Fruit fly (Drosophila melanogaster): ENCODE results near the gene RpL13A.
A peak's percentile ranks its signal among the peaks of the same experiment; 100 is the strongest.

Gene RpL13A

DNA sequence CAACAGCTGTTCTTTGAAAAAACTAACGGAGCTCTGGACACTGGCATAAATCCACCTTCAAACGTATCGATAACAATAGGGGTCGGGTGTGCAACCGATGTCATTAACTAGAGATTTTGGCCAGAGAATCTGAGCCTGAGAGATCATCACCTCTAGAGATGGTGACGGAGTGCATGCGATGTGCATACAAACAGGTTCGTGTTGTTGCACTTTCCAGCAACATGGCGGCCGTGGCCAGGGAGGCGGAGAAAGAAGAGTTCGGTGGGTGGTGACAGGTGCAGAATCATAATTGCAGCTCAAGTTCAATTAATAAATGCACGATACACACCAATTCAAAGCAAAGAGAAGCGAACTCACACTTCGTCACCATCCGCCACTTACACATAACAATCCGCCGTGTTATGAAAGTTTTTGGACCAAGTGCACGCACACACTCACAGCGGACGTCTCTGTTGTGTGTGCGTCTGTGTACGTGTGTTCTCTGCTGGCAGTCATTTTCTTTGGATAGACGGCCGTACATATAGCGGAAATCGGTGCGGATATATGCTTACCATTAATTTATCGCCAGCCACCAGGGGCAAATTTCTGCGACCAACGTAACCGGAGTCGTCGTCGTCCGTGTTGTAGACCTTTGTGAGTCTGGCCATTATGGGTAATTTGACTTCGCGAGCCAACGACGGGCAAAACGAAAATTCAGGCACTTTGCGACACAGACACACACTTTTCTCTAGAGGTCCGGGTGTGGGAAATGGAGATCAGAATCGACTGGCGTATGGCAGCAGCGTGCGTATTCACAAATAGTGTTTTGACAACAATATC lies 34.9 kb downstream of the RpL13A start:
- TF ChIP-seq Sin3A (optimal IDR thresholded peaks at IDR 0.05) (no peak), psq (optimal IDR thresholded peaks at IDR 0.05) (no peak), Myc (optimal IDR thresholded peaks at IDR 0.05) (no peak), insv (optimal IDR thresholded peaks at IDR 0.05) (no peak), ttk (optimal IDR thresholded peaks at IDR 0.05) (no peak), h (optimal IDR thresholded peaks at IDR 0.05) (no peak)

DNA sequence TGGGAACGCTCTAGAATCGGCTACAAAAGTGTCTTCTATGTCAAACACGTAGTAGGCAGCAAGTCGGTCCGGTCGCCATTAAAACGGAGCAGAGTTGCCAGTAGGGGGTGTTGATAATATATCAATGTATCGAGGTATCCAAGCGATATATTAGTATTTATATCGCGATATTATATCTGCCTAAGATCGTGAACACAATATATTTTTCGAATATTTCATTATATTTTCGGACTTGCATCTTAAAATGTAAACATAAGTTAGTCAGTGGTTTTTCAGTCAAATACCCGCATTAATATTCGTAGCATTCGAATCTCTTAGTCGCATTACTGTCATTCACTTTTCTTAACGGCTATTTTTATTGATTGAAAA lies 35.5 kb downstream of the RpL13A start, which contains the start of gene CG2182:
Gene CG2182 (minus strand): TSS at position 84 of the 369 bp plus-strand sequence.
- TF ChIP-seq Myc (optimal IDR thresholded peaks at IDR 0.05) (no peak), insv (optimal IDR thresholded peaks at IDR 0.05) (no peak), h (optimal IDR thresholded peaks at IDR 0.05) (no peak), Sin3A (optimal IDR thresholded peaks at IDR 0.05) (no peak), ttk (optimal IDR thresholded peaks at IDR 0.05) (no peak)

DNA sequence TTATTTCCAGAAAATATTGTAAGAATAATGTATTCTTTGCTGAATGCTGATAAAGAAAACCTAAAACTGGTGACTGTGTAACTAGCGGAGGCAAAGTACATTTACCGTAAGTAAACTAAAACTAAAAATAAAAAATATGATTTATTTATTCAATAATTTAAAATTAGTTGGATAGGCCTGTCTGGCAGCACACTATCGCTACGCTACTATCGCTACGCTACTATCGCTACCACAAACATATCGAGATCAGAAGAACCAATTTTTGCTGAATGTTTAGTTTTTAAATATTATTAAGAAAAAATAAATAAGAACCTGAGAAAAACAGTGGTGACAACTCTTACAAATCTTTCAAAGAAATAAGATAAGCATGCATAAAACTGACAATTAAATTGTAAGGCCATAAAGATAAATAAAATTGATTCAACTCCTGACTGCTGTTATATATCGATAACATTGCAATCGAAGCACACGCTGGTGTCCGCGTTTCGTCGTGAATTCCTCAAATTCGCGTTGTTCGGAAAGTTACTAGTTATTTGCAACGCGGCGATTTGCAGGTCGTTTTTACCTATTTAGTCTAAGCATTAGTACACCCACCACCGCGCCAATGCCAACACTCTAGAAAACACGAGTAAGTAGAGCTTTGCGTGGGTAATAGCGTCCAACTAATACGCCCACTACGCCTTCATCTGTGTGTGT lies 36.1 kb downstream of the RpL13A start, which contains the start of gene Wdr33:
Gene Wdr33 (plus strand): TSS at position 438 of the 696 bp plus-strand sequence.
- no peak for TF ChIP-seq Sin3A (optimal IDR thresholded peaks at IDR 0.05)
- no peak for TF ChIP-seq Myc (optimal IDR thresholded peaks at IDR 0.05)
- TF ChIP-seq insv (optimal IDR thresholded peaks at IDR 0.05): no peak
- TF ChIP-seq h (optimal IDR thresholded peaks at IDR 0.05): no peak
- TF ChIP-seq ttk (optimal IDR thresholded peaks at IDR 0.05): no peak
- no peak for TF ChIP-seq psq (optimal IDR thresholded peaks at IDR 0.05)

DNA sequence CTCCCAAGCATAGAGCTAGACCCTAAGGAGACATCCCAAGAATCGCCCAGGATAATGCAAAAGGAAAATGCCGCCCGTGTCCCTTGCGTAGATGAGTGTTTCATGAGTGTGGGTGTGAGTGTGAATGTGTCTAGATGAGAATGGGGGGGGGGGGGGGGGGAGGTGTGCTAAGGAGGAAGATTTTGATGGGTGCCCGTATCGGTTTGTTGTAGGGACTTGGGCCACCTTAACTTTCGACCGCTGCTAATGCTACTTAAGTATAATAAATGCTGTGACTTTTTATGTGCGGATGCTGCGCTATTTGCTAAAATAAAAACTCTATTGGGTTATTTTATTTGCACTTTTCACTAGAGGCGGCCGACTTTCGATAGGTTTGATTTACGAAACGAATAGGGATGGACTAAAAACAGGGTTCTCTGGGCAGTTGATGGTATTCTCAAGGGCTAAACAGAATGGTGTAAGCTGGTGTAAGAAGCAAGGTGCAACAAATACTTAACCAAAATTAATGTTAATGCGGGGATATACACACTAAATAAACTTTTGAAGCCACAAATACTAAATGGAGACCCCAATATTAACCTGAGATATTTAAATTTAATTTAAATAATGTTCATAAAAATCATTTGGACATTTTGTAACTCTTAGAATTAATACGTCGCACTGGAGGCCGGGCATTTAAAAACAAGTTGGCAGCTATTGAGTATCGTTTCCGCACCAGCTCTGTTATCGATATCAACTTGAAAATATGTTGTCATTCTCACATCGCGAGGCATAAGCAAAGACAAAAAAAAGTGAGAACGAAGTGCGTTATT lies 44.9 kb downstream of the RpL13A start, which contains the start of the genes Xe7 and Atg17:
Gene Xe7 (minus strand): TSS at position 407 of the 812 bp plus-strand sequence.
Gene Atg17 (plus strand): TSS at position 786 of the 812 bp plus-strand sequence.
- TF ChIP-seq Sin3A (optimal IDR thresholded peaks at IDR 0.05): no peak
- TF ChIP-seq psq (optimal IDR thresholded peaks at IDR 0.05): peak; percentile 60

DNA sequence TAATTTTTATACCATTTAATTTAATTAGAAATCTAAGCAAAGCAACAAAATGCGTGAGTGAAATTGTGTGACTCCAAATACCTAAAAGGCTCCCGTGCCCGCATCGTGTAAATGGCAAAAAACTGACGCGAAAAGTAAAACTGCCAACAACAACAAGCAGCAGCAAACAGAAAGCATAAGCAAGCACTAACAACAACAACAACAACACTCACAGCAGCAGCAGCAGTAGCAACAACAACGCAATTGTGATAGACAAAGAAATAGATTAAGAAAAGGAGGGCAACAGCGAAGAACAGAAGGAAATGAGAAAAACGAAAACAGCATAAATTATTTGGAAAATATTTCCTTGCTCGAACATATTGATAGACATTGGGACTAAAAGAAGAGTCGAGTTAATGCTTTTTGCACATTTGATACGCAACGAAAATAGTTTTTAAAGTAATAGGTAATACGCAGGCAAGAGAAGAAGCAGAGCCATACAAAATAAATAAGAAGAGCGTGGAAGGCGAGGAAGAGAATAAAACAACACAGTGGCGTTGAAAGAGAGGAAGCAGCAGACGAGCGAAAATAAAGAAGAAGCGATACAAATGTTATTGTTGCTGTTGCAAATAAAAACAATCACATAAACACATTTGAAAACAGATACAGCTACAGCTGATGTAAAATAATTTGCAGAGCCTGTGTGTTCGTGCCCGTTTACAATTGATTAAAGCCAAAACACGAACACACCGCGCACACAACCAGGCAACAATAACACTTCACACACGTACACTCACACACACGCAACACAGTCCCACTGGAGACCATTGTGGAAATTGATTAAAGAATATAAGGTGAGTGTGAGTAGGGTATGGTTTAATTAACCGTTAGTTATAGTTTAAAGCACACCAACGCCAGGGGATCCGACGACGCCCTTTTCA lies 45.7 kb downstream of the RpL13A start:
- TF ChIP-seq h (optimal IDR thresholded peaks at IDR 0.05): no peak
- no peak for TF ChIP-seq ttk (optimal IDR thresholded peaks at IDR 0.05)
- peak; percentile 85 for TF ChIP-seq psq (optimal IDR thresholded peaks at IDR 0.05)
- TF ChIP-seq insv (optimal IDR thresholded peaks at IDR 0.05): no peak
- TF ChIP-seq Myc (optimal IDR thresholded peaks at IDR 0.05): no peak
- TF ChIP-seq Sin3A (optimal IDR thresholded peaks at IDR 0.05): no peak

DNA sequence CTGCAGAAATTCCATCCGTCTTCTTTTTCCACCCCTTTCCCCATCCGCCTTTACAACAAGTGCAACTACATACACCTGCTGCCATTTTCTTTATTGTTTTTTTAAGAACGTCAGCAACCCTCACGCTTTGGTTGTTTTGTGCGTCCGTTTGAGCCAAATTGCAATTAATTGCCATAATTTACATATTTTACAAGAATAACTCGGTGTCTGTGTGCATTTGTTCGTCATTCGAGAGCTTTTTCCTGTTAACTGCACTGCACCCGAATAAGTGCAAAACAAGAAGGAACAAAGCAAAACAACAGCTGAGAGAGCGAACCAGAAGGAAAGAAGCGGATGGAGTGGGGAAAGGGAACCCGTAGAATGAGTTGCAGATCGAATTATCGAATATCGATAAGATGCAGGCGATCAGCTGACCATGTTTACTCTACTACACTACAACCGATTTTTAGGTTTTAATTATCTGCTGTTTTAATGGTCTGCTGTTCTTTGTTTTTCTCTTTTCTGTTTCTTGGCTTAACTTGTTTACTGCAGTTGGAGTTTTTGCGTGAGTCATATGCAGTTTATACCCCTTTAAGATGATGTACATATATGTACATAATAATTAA lies 46.5 kb downstream of the RpL13A start:
- TF ChIP-seq h (optimal IDR thresholded peaks at IDR 0.05) (no peak), Sin3A (optimal IDR thresholded peaks at IDR 0.05) (no peak), insv (optimal IDR thresholded peaks at IDR 0.05) (no peak), ttk (optimal IDR thresholded peaks at IDR 0.05) (no peak), psq (optimal IDR thresholded peaks at IDR 0.05) (no peak), Myc (optimal IDR thresholded peaks at IDR 0.05) (no peak)

DNA sequence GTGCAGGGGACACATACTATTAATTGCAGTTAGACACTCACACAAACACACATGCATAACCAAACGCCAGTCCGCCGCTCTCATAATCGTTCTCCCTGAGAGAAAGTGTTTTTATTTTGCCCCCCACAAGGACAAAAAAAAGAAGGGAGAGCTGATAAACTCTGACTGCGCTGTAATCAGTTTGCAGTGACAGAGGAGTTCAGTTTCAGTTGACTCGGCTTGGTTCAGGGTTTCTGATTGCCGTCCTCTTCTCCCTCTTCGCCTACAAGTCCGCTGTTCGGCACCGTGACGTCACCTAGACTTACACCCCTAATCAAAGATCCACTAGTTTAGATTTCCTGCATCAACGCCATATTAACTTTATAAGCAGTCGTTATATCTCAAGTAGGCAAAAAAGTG lies 47.0 kb downstream of the RpL13A start:
- TF ChIP-seq Myc (optimal IDR thresholded peaks at IDR 0.05) (no peak), psq (optimal IDR thresholded peaks at IDR 0.05) (no peak), ttk (optimal IDR thresholded peaks at IDR 0.05) (no peak), insv (optimal IDR thresholded peaks at IDR 0.05) (no peak), Sin3A (optimal IDR thresholded peaks at IDR 0.05) (no peak), h (optimal IDR thresholded peaks at IDR 0.05) (no peak)

DNA sequence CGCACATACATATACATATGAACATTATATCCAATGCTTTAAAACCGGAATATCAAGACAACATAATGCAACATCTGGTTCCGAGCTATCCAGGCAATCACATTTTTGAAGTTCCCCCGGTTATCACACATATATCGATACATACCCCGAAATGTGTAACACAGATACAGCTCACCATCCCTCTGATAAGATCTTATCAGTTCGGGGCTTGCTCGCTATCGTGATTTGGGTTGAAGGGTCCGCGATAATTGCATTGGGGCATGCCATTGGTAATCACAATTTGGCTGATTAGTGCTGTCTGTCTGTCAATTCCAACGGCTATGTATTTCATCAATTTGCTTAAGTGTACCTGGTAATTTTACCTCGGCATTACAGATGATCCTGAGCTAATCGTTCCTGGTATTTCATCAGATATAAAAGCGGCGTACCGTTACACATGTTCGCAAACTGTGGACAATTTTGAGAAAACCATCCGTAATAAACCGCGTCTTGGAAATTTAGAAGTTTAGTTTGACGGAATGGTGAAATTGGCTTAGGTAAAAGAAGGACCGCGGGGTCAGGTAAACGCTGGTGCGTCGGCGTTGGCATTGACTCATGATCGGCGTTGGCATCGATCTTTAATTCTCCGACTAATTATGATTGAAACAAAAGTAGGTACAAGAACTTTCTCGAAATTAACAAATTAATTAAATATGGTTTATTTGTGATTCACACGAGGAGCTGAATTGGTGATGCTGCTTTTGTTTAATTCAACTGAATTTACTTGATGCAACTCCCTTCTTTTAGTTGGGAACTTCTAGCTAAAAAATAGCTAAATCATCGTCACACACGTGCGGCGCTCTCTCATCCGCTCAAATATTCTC lies 47.8 kb downstream of the RpL13A start:
- no peak for TF ChIP-seq Sin3A (optimal IDR thresholded peaks at IDR 0.05)
- no peak for TF ChIP-seq psq (optimal IDR thresholded peaks at IDR 0.05)
- TF ChIP-seq h (optimal IDR thresholded peaks at IDR 0.05): no peak
- TF ChIP-seq insv (optimal IDR thresholded peaks at IDR 0.05): no peak
- no peak for TF ChIP-seq Myc (optimal IDR thresholded peaks at IDR 0.05)
- no peak for TF ChIP-seq ttk (optimal IDR thresholded peaks at IDR 0.05)

DNA sequence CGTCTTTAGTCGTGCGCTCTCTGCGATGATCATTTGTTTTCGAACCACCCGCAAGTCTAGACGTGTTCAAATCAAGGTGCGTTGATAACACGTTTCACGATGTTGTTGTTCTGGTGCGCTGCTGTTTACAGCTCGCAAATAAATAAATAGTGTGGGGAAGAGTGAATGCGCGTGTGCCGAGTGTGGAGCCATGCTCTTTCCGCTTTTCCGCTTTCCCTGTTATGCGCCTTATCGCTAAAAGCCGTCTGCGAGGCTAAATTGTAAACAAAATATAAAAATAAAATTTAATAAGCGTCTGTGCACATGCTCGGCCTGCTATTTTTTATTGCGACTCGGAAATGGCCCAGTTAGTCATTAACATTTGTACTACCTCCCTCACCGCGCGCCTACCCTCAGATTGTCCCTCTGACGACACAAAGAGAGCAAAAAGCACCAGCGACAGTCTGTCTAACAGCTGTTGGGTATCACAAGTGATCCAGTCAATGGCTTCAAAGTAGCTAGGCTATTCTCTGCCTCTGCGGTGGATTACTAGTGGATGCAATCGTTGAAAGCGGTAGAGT lies 48.5 kb downstream of the RpL13A start:
- TF ChIP-seq h (optimal IDR thresholded peaks at IDR 0.05): no peak
- no peak for TF ChIP-seq ttk (optimal IDR thresholded peaks at IDR 0.05)
- no peak for TF ChIP-seq Myc (optimal IDR thresholded peaks at IDR 0.05)
- TF ChIP-seq insv (optimal IDR thresholded peaks at IDR 0.05): no peak
- TF ChIP-seq psq (optimal IDR thresholded peaks at IDR 0.05): no peak
- no peak for TF ChIP-seq Sin3A (optimal IDR thresholded peaks at IDR 0.05)
